Fruit fly (Drosophila melanogaster): ENCODE data around the gene GC1.

GC1 gene

dm6 chr3R:12016828-12017280 is 49.3 kb downstream of the GC1 start, which contains the start of the genes DCAF12 and Spt3 (continued):
- TF ChIP-seq mirr (GFP tag; optimal IDR thresholded peaks at IDR 0.05) (no peak), Myb (GFP tag; optimal IDR thresholded peaks at IDR 0.05) (no peak), CG4854 (GFP tag; optimal IDR thresholded peaks at IDR 0.05) (no peak), Nf-YC (tag; optimal IDR thresholded peaks at IDR 0.05) (no peak), CG12155 (GFP tag; optimal IDR thresholded peaks at IDR 0.05) (peak; percentile 7), danr (GFP tag; IDR thresholded peaks at IDR 0.05) (no peak), CG4707 (GFP tag; optimal IDR thresholded peaks at IDR 0.05) (no peak), D19A (tag; optimal IDR thresholded peaks at IDR 0.05) (peak; percentile 55), CG13424 (tag; optimal IDR thresholded peaks at IDR 0.05) (peak; percentile 72), CG15011 (GFP tag; optimal IDR thresholded peaks at IDR 0.05) (no peak), CG4820 (GFP tag; optimal IDR thresholded peaks at IDR 0.05) (no peak), nerfin-1 (tag; optimal IDR thresholded peaks at IDR 0.05) (peak; percentile 54), z (GFP tag; IDR thresholded peaks at IDR 0.05) (no peak), CG3726 (GFP tag; IDR thresholded peaks at IDR 0.05) (no peak), dmrt99B (tag; optimal IDR thresholded peaks at IDR 0.05) (no peak), nerfin-2 (GFP tag; IDR thresholded peaks at IDR 0.05; ENCODE audit: partially characterized antibody) (peak; percentile 70), chm (GFP tag; IDR thresholded peaks at IDR 0.05) (no peak), CG31224 (GFP tag; IDR thresholded peaks at IDR 0.05) (0 out of 2 replicates have a peak, but pooled peaks have one; percentile 35), ara (GFP tag; IDR thresholded peaks at IDR 0.05) (no peak), ems (GFP tag; optimal IDR thresholded peaks at IDR 0.05) (peak; percentile 78), Hr3 (GFP tag; optimal IDR thresholded peaks at IDR 0.05) (peak; percentile 75), Blimp-1 (GFP tag; optimal IDR thresholded peaks at IDR 0.05) (peak; percentile 48), CG11504 (tag; optimal IDR thresholded peaks at IDR 0.05) (peak; percentile 71), tap (tag; optimal IDR thresholded peaks at IDR 0.05) (no peak), btn (GFP tag; optimal IDR thresholded peaks at IDR 0.05) (no peak), CG31441 (GFP tag; IDR thresholded peaks at IDR 0.05) (peak; percentile 74; the same call in 1 of the 2 replicates), CG34422 (GFP tag; IDR thresholded peaks at IDR 0.05) (peak; percentile 43; the same call in 2 of the 3 replicates), CG8765 (GFP tag; IDR thresholded peaks at IDR 0.05) (0 out of 2 replicates have a peak, but pooled peaks have one; percentile 12), CG18476 (GFP tag; optimal IDR thresholded peaks at IDR 0.05) (no peak), CG2199 (GFP tag; IDR thresholded peaks at IDR 0.05) (no peak), repo (GFP tag; optimal IDR thresholded peaks at IDR 0.05) (no peak), fd102C (GFP tag; optimal IDR thresholded peaks at IDR 0.05) (no peak), Hr78 (GFP tag; optimal IDR thresholded peaks at IDR 0.05) (no peak), CG9215 (GFP tag; IDR thresholded peaks at IDR 0.05) (peak; percentile 69), wor (GFP tag; IDR thresholded peaks at IDR 0.05) (no peak), gro (GFP tag; optimal IDR thresholded peaks at IDR 0.05) (no peak), CG10462 (GFP tag; optimal IDR thresholded peaks at IDR 0.05) (no peak), eve (GFP tag; optimal IDR thresholded peaks at IDR 0.05) (no peak), H2.0 (GFP tag; IDR thresholded peaks at IDR 0.05) (0 out of 2 replicates have a peak, but pooled peaks have one; percentile 23), CG4424 (GFP tag; optimal IDR thresholded peaks at IDR 0.05) (peak; percentile 42), luna (GFP tag; optimal IDR thresholded peaks at IDR 0.05) (no peak), CrebB (tag; optimal IDR thresholded peaks at IDR 0.05) (no peak), CHES-1-like (GFP tag; optimal IDR thresholded peaks at IDR 0.05) (no peak), PHDP (tag; optimal IDR thresholded peaks at IDR 0.05) (no peak), seq (GFP tag; IDR thresholded peaks at IDR 0.05) (no peak), CG11093 (GFP tag; IDR thresholded peaks at IDR 0.05) (no peak; the same call in 2 of the 3 replicates), CG17361 (GFP tag; IDR thresholded peaks at IDR 0.05) (no peak; the same call in 1 of the 3 replicates), tio (GFP tag; optimal IDR thresholded peaks at IDR 0.05) (no peak), ftz-f1 (GFP tag; optimal IDR thresholded peaks at IDR 0.05) (no peak), Doc2 (GFP tag; IDR thresholded peaks at IDR 0.05) (no peak), CG17912 (GFP tag; optimal IDR thresholded peaks at IDR 0.05) (no peak), CG11723 (GFP tag; optimal IDR thresholded peaks at IDR 0.05) (no peak)
